Worm (Caenorhabditis elegans) whole organism, early embryonic: ENCODE results near the gene C15B12.1.

ENCODE experiments used
- aly-1 ChIP-seq: sonication (generic microtip); optimal IDR thresholded peaks from 2 replicates; lab custom pipeline; 2016; ENCODE audit warnings: missing genetic modification characterization, missing compliant biosample characterization
- ama-1 ChIP-seq: fragments of 150-350 bp; optimal IDR thresholded peaks from 2 replicates; lab custom pipeline; 2014
- ceh-13 ChIP-seq: fragments of 200-800 bp; sonication (Bioruptor generic); optimal IDR thresholded peaks from 2 replicates; lab custom pipeline; 2018; ENCODE audit warnings: mild to moderate bottlenecking, missing genetic modification characterization, missing compliant biosample characterization
- flt-1 ChIP-seq: fragments of 200-800 bp; sonication (Bioruptor generic); IDR thresholded peaks from 2 replicates; pipeline ENCODE4 v1.3.6; 2022; ENCODE audit warnings: missing genetic modification characterization, missing compliant biosample characterization
- tbx-37 ChIP-seq: fragments of 200-800 bp; sonication (Bioruptor generic); conservative IDR thresholded peaks from 2 replicates; pipeline ENCODE4 v1.3.6; 2022; ENCODE audit warnings: missing genetic modification reagents, missing genetic modification characterization, missing compliant biosample characterization

DNA sequence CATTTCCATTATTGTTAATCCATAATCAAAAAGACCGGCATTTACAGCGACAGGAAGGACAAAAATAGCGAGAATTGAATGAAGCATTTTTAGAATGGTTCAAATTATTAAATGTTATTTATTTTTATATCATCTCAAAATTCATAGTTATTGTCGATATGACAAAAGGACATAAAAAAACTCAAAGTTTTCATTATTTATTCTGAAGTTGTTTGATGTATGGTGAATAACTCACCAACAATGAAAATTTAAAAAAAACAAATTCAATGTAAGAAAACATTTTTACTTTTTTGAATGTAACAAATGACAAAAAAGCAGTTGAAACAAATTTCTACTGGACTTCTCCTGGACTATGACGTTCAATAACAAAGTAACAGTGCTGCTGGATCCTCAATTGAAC lies 36.1 kb upstream of the C15B12.1 start, which contains the start of gene K10C2.14:
- no peak for TF ChIP-seq ama-1
- TF ChIP-seq flt-1 = no peak
- no peak for TF ChIP-seq tbx-37 (GFP tag; lab: Robert Waterston, UW)
- TF ChIP-seq aly-1 = no peak
- TF ChIP-seq ceh-13 (GFP tag; lab: Kevin White, UChicago) = no peak
